Fruit fly (Drosophila melanogaster): ENCODE measurements around the gene Atg3.

Gene Atg3

DNA sequence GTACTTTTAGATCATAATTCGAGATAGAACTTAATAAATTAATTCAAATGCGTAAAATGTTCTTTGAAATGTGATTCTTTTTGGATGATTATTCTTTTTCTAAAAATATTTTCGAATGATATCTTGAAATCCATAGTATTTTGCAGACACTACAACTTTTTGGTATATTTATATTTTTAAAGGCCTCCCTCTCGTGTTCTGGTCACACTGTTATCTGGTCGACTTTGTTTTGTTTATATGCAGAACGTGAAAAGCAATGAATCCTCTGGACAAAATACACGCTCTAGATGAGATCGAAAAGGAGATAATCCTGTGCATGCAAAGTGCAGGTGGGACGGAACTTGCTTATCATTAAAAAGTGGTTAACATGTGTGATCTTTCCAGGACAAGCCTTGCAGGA is 2.8 kb upstream of the Atg3 start, which contains the start of gene MED11 (continued):
- TF ChIP-seq MESR4 (GFP tag; optimal IDR thresholded peaks at IDR 0.05) (peak; percentile 2), pzg (GFP tag; optimal IDR thresholded peaks at IDR 0.05) (peak; percentile 43), fd96Cb (tag; optimal IDR thresholded peaks at IDR 0.05) (no peak), phol (tag; optimal IDR thresholded peaks at IDR 0.05) (peak; percentile 4), ci (GFP tag; IDR thresholded peaks at IDR 0.05) (no peak), usp (GFP tag; optimal IDR thresholded peaks at IDR 0.05) (no peak), ato (GFP tag; IDR thresholded peaks at IDR 0.05; ENCODE audit: partially characterized antibody) (no peak), bcd (GFP tag; optimal IDR thresholded peaks at IDR 0.05) (no peak), CG1603 (tag; optimal IDR thresholded peaks at IDR 0.05) (peak; percentile 8), Rfx (GFP tag; IDR thresholded peaks at IDR 0.05) (no peak), CG13287 (GFP tag; IDR thresholded peaks at IDR 0.05; ENCODE audit: partially characterized antibody) (peak; percentile 41; the same call in 1 of the 2 replicates), lola (GFP tag; optimal IDR thresholded peaks at IDR 0.05) (no peak), rib (GFP tag; IDR thresholded peaks at IDR 0.05) (no peak), CG30020 (tag; optimal IDR thresholded peaks at IDR 0.05) (peak; percentile 48), MBD-R2 (GFP tag; IDR thresholded peaks at IDR 0.05) (peak; percentile 75), E2f2 (GFP tag; IDR thresholded peaks at IDR 0.05) (peak; percentile 37; the same call in 1 of the 2 replicates), CG16863 (GFP tag; optimal IDR thresholded peaks at IDR 0.05) (no peak), da (GFP tag; optimal IDR thresholded peaks at IDR 0.05) (no peak), sna (GFP tag; IDR thresholded peaks at IDR 0.05; ENCODE audit: partially characterized antibody) (no peak), CG9797 (GFP tag; optimal IDR thresholded peaks at IDR 0.05) (peak; percentile 60), CG3995 (GFP tag; optimal IDR thresholded peaks at IDR 0.05) (peak; percentile 95)

DNA sequence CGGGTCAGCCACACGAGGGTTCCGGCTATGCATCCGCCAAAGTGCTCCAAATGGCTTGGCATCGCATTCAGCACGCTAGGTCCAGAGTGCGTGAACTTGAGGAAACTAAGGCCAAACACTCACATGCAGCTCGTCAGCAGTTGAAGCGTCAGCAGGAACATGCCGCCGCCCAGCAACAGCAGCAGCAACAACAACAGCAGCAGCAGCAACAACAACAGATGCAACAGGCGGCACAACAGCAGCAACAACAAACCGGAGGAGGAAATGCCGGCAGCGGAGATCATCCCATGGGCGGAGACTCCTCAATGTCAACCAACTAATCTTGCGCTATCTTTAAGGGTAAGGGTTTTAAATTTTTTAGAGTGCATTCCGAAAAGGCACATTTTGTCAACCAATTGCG is 2.3 kb upstream of the Atg3 start:
- TF ChIP-seq CG4360 (GFP tag; IDR thresholded peaks at IDR 0.05) (peak; percentile 74), mld (GFP tag; IDR thresholded peaks at IDR 0.05; ENCODE audit: partially characterized antibody) (0 out of 3 replicates have a peak, but pooled peaks have one; percentile 7), CG3163 (GFP tag; optimal IDR thresholded peaks at IDR 0.05) (no peak), NC2α (GFP tag; optimal IDR thresholded peaks at IDR 0.05) (no peak), CG4282 (GFP tag; optimal IDR thresholded peaks at IDR 0.05) (no peak), CG15269 (tag; optimal IDR thresholded peaks at IDR 0.05) (no peak), Dll (GFP tag; IDR thresholded peaks at IDR 0.05; ENCODE audit: partially characterized antibody) (0 out of 4 replicates have a peak, but pooled peaks have one; percentile 5), stwl (tag; optimal IDR thresholded peaks at IDR 0.05) (no peak), Bgb (GFP tag; IDR thresholded peaks at IDR 0.05; ENCODE audit: partially characterized antibody) (no peak)

DNA sequence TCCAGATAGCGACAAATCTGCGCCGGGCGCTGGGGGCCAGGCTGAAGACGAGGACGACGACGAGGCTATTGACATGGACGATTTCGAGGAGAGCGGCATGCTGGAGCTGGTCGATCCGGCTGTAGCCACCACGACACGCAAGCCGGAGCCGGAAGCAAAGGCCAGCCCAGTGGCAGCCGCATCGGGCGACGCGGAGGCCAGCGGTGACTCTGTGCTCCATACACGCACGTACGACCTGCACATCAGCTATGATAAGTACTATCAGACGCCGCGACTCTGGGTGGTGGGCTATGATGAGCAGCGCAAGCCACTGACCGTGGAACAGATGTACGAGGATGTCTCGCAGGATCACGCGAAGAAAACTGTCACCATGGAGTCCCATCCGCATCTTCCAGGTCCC is 1.3 kb downstream of the Atg3 start:
- TF ChIP-seq Med (GFP tag) = peak; percentile 54
- 0 out of 2 replicates have a peak, but pooled peaks have one; percentile 46 for TF ChIP-seq sob (GFP tag; IDR thresholded peaks at IDR 0.05)
- TF ChIP-seq CG3847 (GFP tag; IDR thresholded peaks at IDR 0.05) = 0 out of 2 replicates have a peak, but pooled peaks have one; percentile 29
- peak; percentile 55 for TF ChIP-seq CG8478 (optimal IDR thresholded peaks at IDR 0.05)
- TF ChIP-seq Deaf1 (tag; optimal IDR thresholded peaks at IDR 0.05) = no peak
- peak; percentile 52; the same call in 1 of the 2 replicates for TF ChIP-seq CG42726 (GFP tag; IDR thresholded peaks at IDR 0.05; ENCODE audit: partially characterized antibody)
- peak; percentile 24 for TF ChIP-seq sens (GFP tag)
- no peak for TF ChIP-seq H15 (GFP tag; IDR thresholded peaks at IDR 0.05)
- TF ChIP-seq vvl (GFP tag; IDR thresholded peaks at IDR 0.05) = 0 out of 2 replicates have a peak, but pooled peaks have one; percentile 19
- TF ChIP-seq pfk (GFP tag; optimal IDR thresholded peaks at IDR 0.05) = no peak

Data from whole organism, embryonic.